Worm (Caenorhabditis elegans): ENCODE measurements around the gene Y51H4A.5.

DNA sequence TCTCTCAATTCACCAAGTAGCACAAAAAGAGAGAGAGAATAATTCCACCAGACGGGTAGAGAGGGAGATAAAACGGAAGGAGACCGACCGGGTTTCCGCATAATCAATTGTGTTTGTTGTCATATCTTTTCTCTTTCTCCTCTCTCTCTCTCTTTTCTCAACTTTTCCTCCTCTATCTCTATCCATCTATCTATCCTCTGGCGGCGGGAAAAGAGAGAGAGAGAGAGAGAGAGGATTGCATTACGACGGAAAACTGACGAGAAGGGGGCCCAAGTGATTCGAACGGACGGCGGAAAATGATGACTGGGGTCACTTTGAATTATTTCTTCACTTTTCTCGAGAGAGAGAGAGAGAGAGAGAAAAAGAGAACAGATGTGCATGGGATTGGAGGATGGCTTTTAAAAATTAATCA lies 27.9 kb downstream of the Y51H4A.5 start:
- TF ChIP-seq unc-39 (tag; optimal IDR thresholded peaks at IDR 0.05) (no peak), elt-3 (tag; optimal IDR thresholded peaks at IDR 0.05) (no peak), nhr-12 (tag; optimal IDR thresholded peaks at IDR 0.05) (no peak), nhr-237 (tag; optimal IDR thresholded peaks at IDR 0.05) (no peak), lin-15B (tag; optimal IDR thresholded peaks at IDR 0.05) (no peak), ztf-4 (tag; optimal IDR thresholded peaks at IDR 0.05) (no peak), ZK546.5 (tag; optimal IDR thresholded peaks at IDR 0.05) (no peak), ama-1 (optimal IDR thresholded peaks at IDR 0.05) (no peak), fkh-10 (GFP tag; optimal IDR thresholded peaks at IDR 0.05) (no peak), pqm-1 (tag; optimal IDR thresholded peaks at IDR 0.05) (no peak), ztf-11 (tag; optimal IDR thresholded peaks at IDR 0.05) (no peak), nhr-28 (tag; optimal IDR thresholded peaks at IDR 0.05) (no peak)

All from whole organism, L3 larva.